Fruit fly (Drosophila melanogaster) whole organism, embryonic: Measurements from ENCODE around the gene Lsp2.

ENCODE experiments used
- BEAF-32 ChIP-seq: fragments of 200-800 bp; sonication (Bioruptor generic); optimal IDR thresholded peaks from 3 replicates; lab custom pipeline; 2017; ENCODE audit warnings: missing biosample characterization, missing genetic modification characterization, mild to moderate bottlenecking, moderate library complexity, missing genetic modification reagents
- C15 ChIP-seq: fragments of 200-800 bp; sonication (Bioruptor generic); IDR thresholded peaks from 3 replicates; pipeline ENCODE4 v1.3.6; 2022; ENCODE audit warnings: missing biosample characterization, missing genetic modification characterization
- CG10321 ChIP-seq: fragments of 200-800 bp; sonication (Bioruptor generic); IDR thresholded peaks from 2 replicates; pipeline ENCODE4 v1.3.6; 2022; ENCODE audit warnings: missing biosample characterization, missing genetic modification characterization
- CG12104 ChIP-seq: fragments of 200-800 bp; sonication (Bioruptor generic); optimal IDR thresholded peaks from 3 replicates; lab custom pipeline; 2016; ENCODE audit warnings: missing biosample characterization, missing genetic modification characterization
- CG12299 ChIP-seq: fragments of 200-800 bp; sonication (Bioruptor generic); optimal IDR thresholded peaks from 2 replicates; lab custom pipeline; 2018; ENCODE audit warnings: missing biosample characterization, mild to moderate bottlenecking, missing genetic modification characterization
- CG13424 ChIP-seq: fragments of 200-800 bp; sonication (Bioruptor generic); optimal IDR thresholded peaks from 2 replicates; lab custom pipeline; 2019; ENCODE audit warnings: missing biosample characterization, mild to moderate bottlenecking, missing genetic modification characterization, moderate library complexity
- CG14667 ChIP-seq: fragments of 200-800 bp; sonication (Bioruptor generic); IDR thresholded peaks from 2 replicates; pipeline ENCODE4 v1.3.6; 2022; ENCODE audit warnings: missing biosample characterization, missing genetic modification characterization
- CG15011 ChIP-seq: fragments of 200-800 bp; sonication (Bioruptor generic); optimal IDR thresholded peaks from 3 replicates; lab custom pipeline; 2018; ENCODE audit warnings: missing biosample characterization, mild to moderate bottlenecking, missing genetic modification characterization
- CG15514 ChIP-seq: fragments of 200-800 bp; sonication (Bioruptor generic); optimal IDR thresholded peaks from 3 replicates; lab custom pipeline; 2017; ENCODE audit warnings: missing biosample characterization, missing genetic modification characterization, mild to moderate bottlenecking, moderate library complexity, missing genetic modification reagents
- CG16813 ChIP-seq: fragments of 200-800 bp; sonication (Bioruptor generic); IDR thresholded peaks from 3 replicates; pipeline ENCODE4 v1.3.6; 2022; ENCODE audit warnings: missing biosample characterization, missing genetic modification characterization; ENCODE audit not compliant: partially characterized antibody
- CG17802 ChIP-seq: fragments of 200-800 bp; sonication (Bioruptor generic); optimal IDR thresholded peaks from 2 replicates; lab custom pipeline; 2018; ENCODE audit warnings: missing biosample characterization, mild to moderate bottlenecking, missing genetic modification characterization, moderate library complexity
- CG2678 ChIP-seq: fragments of 200-800 bp; sonication (Bioruptor generic); optimal IDR thresholded peaks from 3 replicates; lab custom pipeline; 2019; ENCODE audit warnings: missing biosample characterization, mild to moderate bottlenecking, missing genetic modification characterization, moderate library complexity
- CG2875 ChIP-seq: fragments of 200-800 bp; sonication (Bioruptor generic); optimal IDR thresholded peaks from 2 replicates; lab custom pipeline; 2017; ENCODE audit warnings: missing biosample characterization, mild to moderate bottlenecking, missing genetic modification characterization, missing genetic modification reagents
- CG32772 ChIP-seq: fragments of 200-800 bp; sonication (Bioruptor generic); IDR thresholded peaks from 2 replicates; pipeline ENCODE4 v1.3.6; 2022; ENCODE audit warnings: missing biosample characterization, missing genetic modification characterization
- CG4730 ChIP-seq: fragments of 200-800 bp; sonication (Bioruptor generic); IDR thresholded peaks from 2 replicates; pipeline ENCODE4 v1.3.6; 2022; ENCODE audit warnings: missing biosample characterization, missing genetic modification characterization
- CG4820 ChIP-seq: fragments of 200-800 bp; sonication (Bioruptor generic); optimal IDR thresholded peaks from 3 replicates; lab custom pipeline; 2016; ENCODE audit warnings: missing biosample characterization, missing genetic modification characterization
- CG5180 ChIP-seq: fragments of 200-800 bp; sonication (Bioruptor generic); optimal IDR thresholded peaks from 3 replicates; lab custom pipeline; 2017; ENCODE audit warnings: missing biosample characterization, missing genetic modification characterization, mild to moderate bottlenecking, moderate library complexity, missing genetic modification reagents
- CG6175 ChIP-seq: fragments of 200-800 bp; sonication (Bioruptor generic); IDR thresholded peaks from 3 replicates; pipeline ENCODE4 v1.3.6; 2022; ENCODE audit warnings: missing biosample characterization, missing genetic modification characterization
- CG7556 ChIP-seq: fragments of 200-800 bp; sonication (Bioruptor generic); optimal IDR thresholded peaks from 2 replicates; lab custom pipeline; 2017; ENCODE audit warnings: missing biosample characterization, mild to moderate bottlenecking, missing genetic modification characterization
- CG8290 ChIP-seq, 3 experiments: fragments of 200-800 bp; sonication (Bioruptor generic); optimal IDR thresholded peaks; 2 replicates each; lab custom pipeline; 2016 to 2019; ENCODE audit warnings: missing biosample characterization in 3 of 3, missing genetic modification characterization in 3 of 3, mild to moderate bottlenecking in 2 of 3, moderate library complexity in 1 of 3
- CG8924 ChIP-seq: fragments of 200-800 bp; optimal IDR thresholded peaks from 3 replicates; lab custom pipeline; 2019; ENCODE audit warnings: missing biosample characterization, mild to moderate bottlenecking, missing genetic modification characterization, moderate library complexity
- CG9215 ChIP-seq: fragments of 200-800 bp; sonication (Bioruptor generic); IDR thresholded peaks from 2 replicates; pipeline ENCODE4 v1.3.6; 2022; ENCODE audit warnings: missing biosample characterization, missing genetic modification characterization
- Camta ChIP-seq: fragments of 200-800 bp; sonication (Bioruptor generic); optimal IDR thresholded peaks from 2 replicates; lab custom pipeline; 2016; ENCODE audit warnings: missing biosample characterization, missing genetic modification characterization
- Chrac-16 ChIP-seq: fragments of 200-800 bp; sonication (Bioruptor generic); optimal IDR thresholded peaks from 3 replicates; lab custom pipeline; 2016; ENCODE audit warnings: missing biosample characterization, missing genetic modification characterization
- Dref ChIP-seq: fragments of 200-800 bp; sonication (Bioruptor generic); IDR thresholded peaks from 2 replicates; pipeline ENCODE4 v1.3.6; 2022; ENCODE audit warnings: missing biosample characterization, missing genetic modification characterization
- ERR ChIP-seq: fragments of 200-800 bp; sonication (Bioruptor generic); optimal IDR thresholded peaks from 2 replicates; lab custom pipeline; 2016; ENCODE audit warnings: missing biosample characterization, missing genetic modification characterization
- NfI ChIP-seq: fragments of 200-800 bp; sonication (Bioruptor generic); optimal IDR thresholded peaks from 3 replicates; lab custom pipeline; 2018; ENCODE audit warnings: missing biosample characterization, mild to moderate bottlenecking, missing genetic modification characterization, moderate library complexity
- Opbp ChIP-seq: fragments of 200-800 bp; sonication (Bioruptor generic); IDR thresholded peaks from 3 replicates; pipeline ENCODE4 v1.3.6; 2022; ENCODE audit warnings: missing biosample characterization, missing genetic modification characterization; ENCODE audit not compliant: partially characterized antibody
- PHDP ChIP-seq: fragments of 200-800 bp; sonication (Bioruptor generic); optimal IDR thresholded peaks from 3 replicates; lab custom pipeline; 2018; ENCODE audit warnings: missing biosample characterization, mild to moderate bottlenecking, missing genetic modification characterization, moderate library complexity
- Ravus ChIP-seq: fragments of 200-800 bp; sonication (Bioruptor generic); IDR thresholded peaks from 2 replicates; pipeline ENCODE4 v1.3.6; 2022; ENCODE audit warnings: missing biosample characterization, missing genetic modification characterization
- Sry-β ChIP-seq: fragments of 200-800 bp; sonication (Bioruptor generic); optimal IDR thresholded peaks from 2 replicates; lab custom pipeline; 2018; ENCODE audit warnings: missing biosample characterization, mild to moderate bottlenecking, missing genetic modification characterization, moderate library complexity
- ato ChIP-seq: fragments of 200-800 bp; sonication (Bioruptor generic); IDR thresholded peaks from 2 replicates; pipeline ENCODE4 v1.3.6; 2022; ENCODE audit warnings: missing biosample characterization, missing genetic modification characterization; ENCODE audit not compliant: partially characterized antibody
- bab2 ChIP-seq: fragments of 200-800 bp; sonication (Bioruptor generic); optimal IDR thresholded peaks from 2 replicates; lab custom pipeline; 2016; ENCODE audit warnings: missing biosample characterization, missing genetic modification characterization
- emc ChIP-seq: fragments of 200-800 bp; sonication (Bioruptor generic); optimal IDR thresholded peaks from 2 replicates; lab custom pipeline; 2016; ENCODE audit warnings: missing biosample characterization, missing genetic modification characterization
- fd64A ChIP-seq: fragments of 200-800 bp; sonication (Bioruptor generic); optimal IDR thresholded peaks from 3 replicates; lab custom pipeline; 2018; ENCODE audit warnings: missing biosample characterization, mild to moderate bottlenecking, missing genetic modification characterization
- gcm ChIP-seq: fragments of 200-800 bp; sonication (Bioruptor generic); optimal IDR thresholded peaks from 2 replicates; lab custom pipeline; 2019; ENCODE audit warnings: missing biosample characterization, mild to moderate bottlenecking, missing genetic modification characterization, moderate library complexity
- jumu ChIP-seq: fragments of 200-800 bp; sonication (Bioruptor generic); optimal IDR thresholded peaks from 3 replicates; lab custom pipeline; 2016; ENCODE audit warnings: missing biosample characterization, missing genetic modification characterization
- kah ChIP-seq: fragments of 200-800 bp; sonication (Bioruptor generic); optimal IDR thresholded peaks from 2 replicates; lab custom pipeline; 2018; ENCODE audit warnings: missing biosample characterization, mild to moderate bottlenecking, missing genetic modification characterization
- knrl ChIP-seq: fragments of 200-800 bp; sonication (Bioruptor generic); IDR thresholded peaks from 3 replicates; pipeline ENCODE4 v1.3.6; 2022; ENCODE audit warnings: missing biosample characterization, missing genetic modification characterization; ENCODE audit not compliant: partially characterized antibody
- lbe ChIP-seq: fragments of 200-800 bp; sonication (Bioruptor generic); optimal IDR thresholded peaks from 2 replicates; lab custom pipeline; 2016; ENCODE audit warnings: missing biosample characterization, mild to moderate bottlenecking, missing genetic modification characterization
- nerfin-2 ChIP-seq: fragments of 200-800 bp; sonication (Bioruptor generic); IDR thresholded peaks from 2 replicates; pipeline ENCODE4 v1.3.6; 2022; ENCODE audit warnings: missing biosample characterization, missing genetic modification characterization; ENCODE audit not compliant: partially characterized antibody
- org-1 ChIP-seq: fragments of 200-800 bp; sonication (Bioruptor generic); optimal IDR thresholded peaks from 2 replicates; lab custom pipeline; 2017; ENCODE audit warnings: missing biosample characterization, missing genetic modification characterization
- salm ChIP-seq: fragments of 200-800 bp; sonication (Bioruptor generic); optimal IDR thresholded peaks from 2 replicates; lab custom pipeline; 2018; ENCODE audit warnings: missing biosample characterization, mild to moderate bottlenecking, missing genetic modification characterization
- sim ChIP-seq: fragments of 200-800 bp; sonication (Bioruptor generic); IDR thresholded peaks from 2 replicates; pipeline ENCODE4 v1.3.6; 2022; ENCODE audit warnings: missing biosample characterization, missing genetic modification characterization
- sima ChIP-seq: fragments of 200-800 bp; sonication (Bioruptor generic); optimal IDR thresholded peaks from 2 replicates; lab custom pipeline; 2016; ENCODE audit warnings: missing biosample characterization, missing genetic modification characterization
- so ChIP-seq: fragments of 200-800 bp; sonication (Bioruptor generic); IDR thresholded peaks from 3 replicates; pipeline ENCODE4 v1.3.6; 2022; ENCODE audit warnings: missing biosample characterization, missing genetic modification characterization
- sr ChIP-seq: fragments of 200-800 bp; sonication (Bioruptor generic); IDR thresholded peaks from 3 replicates; pipeline ENCODE4 v1.3.6; 2022; ENCODE audit warnings: missing biosample characterization, missing genetic modification characterization
- tll ChIP-seq, 2 experiments: fragments of 200-800 bp in 1 of 2; fragments of >200 bp in 1 of 2; sonication (Bioruptor generic) in 1 of 2; optimal IDR thresholded peaks; 2 replicates each; lab custom pipeline; 2017 to 2019; ENCODE audit warnings: missing biosample characterization in 2 of 2, missing genetic modification characterization in 2 of 2, mild to moderate bottlenecking in 1 of 2, moderate library complexity in 1 of 2
- unc-4 ChIP-seq: fragments of 200-800 bp; sonication (Bioruptor generic); IDR thresholded peaks from 2 replicates; pipeline ENCODE4 v1.3.6; 2022; ENCODE audit warnings: missing biosample characterization, missing genetic modification characterization; ENCODE audit not compliant: partially characterized antibody
- zfh1 ChIP-seq: fragments of 200-800 bp; sonication (Bioruptor generic); IDR thresholded peaks from 3 replicates; pipeline ENCODE4 v1.3.6; 2022; ENCODE audit warnings: missing biosample characterization, missing genetic modification characterization

Gene Lsp2

dm6 chr3L:12139232-12139698 lies 10.1 kb downstream of the Lsp2 start (continued):
- no peak for TF ChIP-seq CG16813
- TF ChIP-seq CG10321, result no peak
- no peak for TF ChIP-seq CG6175
- no peak for TF ChIP-seq ato (GFP tag; lab: Robert Waterston, UW)
- peak; percentile 27 for TF ChIP-seq Chrac-16 (GFP tag; lab: Kevin White, UChicago)
- TF ChIP-seq CG12299 (tag; lab: Kevin White, UChicago), result no peak
- peak; percentile 7; the same call in 1 of the 3 replicates for TF ChIP-seq zfh1 (GFP tag; lab: Robert Waterston, UW)
- TF ChIP-seq CG15514, result peak; percentile 44
- TF ChIP-seq CG8924 (tag; lab: Kevin White, UChicago), result peak; percentile 56
- TF ChIP-seq sima, result no peak
- TF ChIP-seq sim (GFP tag; lab: Robert Waterston, UW), result no peak
- peak; percentile 77 for TF ChIP-seq CG2678 (tag; lab: Kevin White, UChicago)
- TF ChIP-seq CG5180 (GFP tag; lab: Kevin White, UChicago), result peak; percentile 20
- no peak for TF ChIP-seq emc
- TF ChIP-seq CG32772 (GFP tag; lab: Robert Waterston, UW), result no peak
- no peak for TF ChIP-seq CG17802 (tag; lab: Kevin White, UChicago)
- no peak for TF ChIP-seq sr (GFP tag; lab: Robert Waterston, UW)
- no peak for TF ChIP-seq Ravus (GFP tag; lab: Robert Waterston, UW)
- TF ChIP-seq CG13424 (tag; lab: Kevin White, UChicago), result peak; percentile 62
- TF ChIP-seq tll (GFP tag; optimal IDR thresholded peaks at IDR 0.05; lab: Kevin White, UChicago), result no peak
- no peak for TF ChIP-seq Dref
- peak; percentile 56 for TF ChIP-seq bab2 (GFP tag; lab: Kevin White, UChicago)
- TF ChIP-seq CG2875 (GFP tag; lab: Kevin White, UChicago), result no peak
- TF ChIP-seq CG4820 (GFP tag; lab: Kevin White, UChicago), result peak; percentile 28
- 0 out of 3 replicates have a peak, but pooled peaks have one; percentile 28 for TF ChIP-seq so (GFP tag; lab: Robert Waterston, UW)
- TF ChIP-seq Camta (GFP tag; lab: Kevin White, UChicago), result no peak
- no peak for TF ChIP-seq CG9215 (GFP tag; lab: Robert Waterston, UW)
- no peak for TF ChIP-seq CG15011 (GFP tag; lab: Kevin White, UChicago)
- no peak for TF ChIP-seq unc-4 (GFP tag; lab: Robert Waterston, UW)
- TF ChIP-seq gcm, result no peak
- TF ChIP-seq CG4730, result no peak
- TF ChIP-seq PHDP (tag; lab: Kevin White, UChicago), result peak; percentile 55
- peak; percentile 11 for TF ChIP-seq CG12104 (GFP tag; lab: Kevin White, UChicago)
- TF ChIP-seq org-1 (GFP tag; lab: Kevin White, UChicago), result peak; percentile 53
- no peak for TF ChIP-seq knrl
- peak; percentile 43 for TF ChIP-seq NfI (GFP tag; lab: Kevin White, UChicago)
- TF ChIP-seq C15 (GFP tag; lab: Robert Waterston, UW), result no peak
- TF ChIP-seq CG7556 (GFP tag; lab: Kevin White, UChicago), result peak; percentile 43
- TF ChIP-seq BEAF-32 (GFP tag; lab: Kevin White, UChicago), result no peak
- no peak for TF ChIP-seq fd64A
- no peak for TF ChIP-seq CG14667 (GFP tag; lab: Robert Waterston, UW)
- no peak for TF ChIP-seq ERR (GFP tag; lab: Kevin White, UChicago)
- no peak for TF ChIP-seq nerfin-2
- no peak for TF ChIP-seq Opbp (GFP tag; lab: Robert Waterston, UW)
- TF ChIP-seq kah (GFP tag; lab: Kevin White, UChicago), result no peak
- no peak for TF ChIP-seq CG8290 (GFP tag; optimal IDR thresholded peaks at IDR 0.05; lab: Kevin White, UChicago)
- TF ChIP-seq CG8290 (tag; optimal IDR thresholded peaks at IDR 0.05; lab: Kevin White, UChicago), result no peak
- peak; percentile 31 for TF ChIP-seq jumu
- TF ChIP-seq salm (tag; lab: Kevin White, UChicago), result peak; percentile 20
- TF ChIP-seq lbe, result peak; percentile 10
- TF ChIP-seq Sry-β (GFP tag; lab: Kevin White, UChicago), result no peak
